Worm (Caenorhabditis elegans) whole organism, L4/young adult: ENCODE data around the gene T06D8.10.

Experiments
- W03F9.2 ChIP-seq: fragments of 150-350 bp; optimal IDR thresholded peaks from 2 replicates; lab custom pipeline; 2014; ENCODE audit warnings: missing biosample characterization, missing genetic modification characterization
- dao-5 ChIP-seq: sonication (generic microtip); optimal IDR thresholded peaks from 2 replicates; lab custom pipeline; 2016; ENCODE audit warnings: missing genotype, missing genetic modification characterization, moderate library complexity, missing compliant biosample characterization
- him-1 ChIP-seq: sonication (generic microtip); optimal IDR thresholded peaks from 2 replicates; lab custom pipeline; 2016; ENCODE audit warnings: missing genotype, missing genetic modification reagents, missing genetic modification characterization, missing compliant biosample characterization

DNA sequence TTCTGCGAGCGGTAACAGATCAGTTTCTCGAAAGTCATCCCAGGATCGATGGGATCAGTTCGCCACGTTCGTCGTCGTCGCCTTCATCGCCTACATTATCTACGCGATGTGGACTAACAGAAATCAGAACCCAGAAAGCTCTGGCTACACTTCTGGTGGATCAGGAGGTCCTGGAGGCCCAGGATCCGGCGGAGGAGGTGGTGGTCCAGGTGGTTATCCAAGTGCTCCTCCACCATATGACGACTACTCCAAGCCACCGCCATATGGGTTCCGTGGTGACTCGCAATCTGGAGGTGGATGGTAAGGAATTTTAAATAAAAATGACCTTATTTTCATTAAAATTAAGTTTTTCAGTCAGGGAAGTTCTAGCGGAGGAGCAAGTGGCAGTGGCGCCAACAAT lies 7.1 kb downstream of the T06D8.10 start:
- TF ChIP-seq him-1 (tag; lab: Kevin White, UChicago) (no peak), W03F9.2 (tag; lab: Kevin White, UChicago) (no peak), dao-5 (tag; lab: Kevin White, UChicago) (no peak)
